Worm (Caenorhabditis elegans) whole organism, L2 larva: Measurements from ENCODE around the gene T28A11.13.

Source experiments
- ama-1 ChIP-seq: fragments of 150-350 bp; optimal IDR thresholded peaks from 2 replicates; lab custom pipeline; 2018; ENCODE audit warnings: inconsistent platforms
- elt-3 ChIP-seq: sonication (generic microtip); optimal IDR thresholded peaks from 2 replicates; lab custom pipeline; 2017; ENCODE audit warnings: missing biosample characterization, missing genetic modification characterization
- nhr-11 ChIP-seq: fragments of 150-350 bp; optimal IDR thresholded peaks from 2 replicates; lab custom pipeline; 2014; ENCODE audit warnings: missing biosample characterization, missing genetic modification characterization
- nhr-77 ChIP-seq: fragments of 150-350 bp; optimal IDR thresholded peaks from 2 replicates; lab custom pipeline; 2014; ENCODE audit warnings: missing biosample characterization, missing genetic modification characterization
- sem-4 ChIP-seq: fragments of 150-350 bp; optimal IDR thresholded peaks from 2 replicates; lab custom pipeline; 2014; ENCODE audit warnings: missing biosample characterization, missing genetic modification reagents, missing genetic modification characterization
- unc-62 ChIP-seq: fragments of 150-350 bp; optimal IDR thresholded peaks from 2 replicates; lab custom pipeline; 2014; ENCODE audit warnings: missing biosample characterization, missing genetic modification reagents, missing genetic modification characterization

DNA sequence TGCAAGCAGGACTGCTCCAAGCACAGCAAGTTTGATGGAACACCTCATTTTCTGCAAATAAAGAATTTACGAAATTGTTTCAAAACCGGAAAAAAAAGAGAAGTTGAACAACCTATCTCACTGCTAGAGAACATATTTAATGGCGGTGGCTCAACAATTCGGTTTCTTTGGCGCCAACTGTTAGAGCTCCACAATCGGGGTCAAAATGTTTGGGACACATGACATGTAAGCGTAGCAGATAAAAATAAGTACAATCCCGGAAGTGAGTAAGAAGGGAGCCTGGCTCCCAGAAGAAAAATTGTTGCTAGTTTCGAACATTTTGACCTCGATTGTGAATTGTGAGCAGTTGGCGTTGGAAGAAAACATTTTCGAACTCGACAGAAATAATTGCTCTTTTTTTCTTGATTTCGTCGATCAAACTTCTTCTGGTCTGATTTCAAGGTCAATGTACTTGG is 9.1 kb upstream of the T28A11.13 start, which contains the start of gene T28A11.16:
- no peak for TF ChIP-seq ama-1 (lab: Kevin White, UChicago)
- no peak for TF ChIP-seq unc-62
- TF ChIP-seq nhr-11 (tag; lab: Kevin White, UChicago), result no peak
- TF ChIP-seq elt-3 (tag; lab: Kevin White, UChicago), result no peak
- no peak for TF ChIP-seq nhr-77 (tag; lab: Kevin White, UChicago)
- TF ChIP-seq sem-4, result no peak
